Worm (Caenorhabditis elegans) whole organism, young adult: ENCODE measurements around the gene gmap-3.

Source experiments
- B0019.2 ChIP-seq: fragments of 200-800 bp; sonication (Bioruptor generic); conservative IDR thresholded peaks from 2 replicates; pipeline ENCODE4 v1.3.6; 2022; ENCODE audit warnings: missing genetic modification reagents, missing genetic modification characterization, missing compliant biosample characterization
- F10E7.11 ChIP-seq: sonication (generic microtip); optimal IDR thresholded peaks from 2 replicates; lab custom pipeline; 2017; ENCODE audit warnings: mild to moderate bottlenecking, missing genetic modification characterization, moderate library complexity, missing compliant biosample characterization
- ZK185.1 ChIP-seq: sonication (generic microtip); optimal IDR thresholded peaks from 2 replicates; lab custom pipeline; 2016; ENCODE audit warnings: mild to moderate bottlenecking, missing genetic modification characterization, missing compliant biosample characterization; ENCODE audit not compliant: poor library complexity, severe bottlenecking
- gei-17 ChIP-seq: fragments of 200-800 bp; sonication (Bioruptor generic); optimal IDR thresholded peaks from 2 replicates; lab custom pipeline; 2018; ENCODE audit warnings: mild to moderate bottlenecking, missing genetic modification characterization, missing compliant biosample characterization
- lir-1 ChIP-seq: fragments of 200-800 bp; sonication (Bioruptor generic); conservative IDR thresholded peaks from 2 replicates; pipeline ENCODE4 v1.3.6; 2022; ENCODE audit warnings: missing genetic modification reagents, missing genetic modification characterization, missing compliant biosample characterization
- lsl-1 ChIP-seq: fragments of 200-800 bp; sonication (Bioruptor generic); optimal IDR thresholded peaks from 2 replicates; lab custom pipeline; 2018; ENCODE audit warnings: mild to moderate bottlenecking, missing genetic modification characterization, moderate library complexity, missing compliant biosample characterization
- nfya-1 ChIP-seq: sonication (generic microtip); optimal IDR thresholded peaks from 2 replicates; lab custom pipeline; 2017; ENCODE audit warnings: antibody characterized with exemption, missing compliant biosample characterization, missing genetic modification characterization, borderline replicate concordance; ENCODE audit not compliant: insufficient read depth
- repo-1 ChIP-seq: sonication (generic microtip); optimal IDR thresholded peaks from 2 replicates; lab custom pipeline; 2017; ENCODE audit warnings: mild to moderate bottlenecking, missing genetic modification characterization, missing compliant biosample characterization
- rpc-1 ChIP-seq, 2 experiments: fragments of 150-350 bp in 1 of 2; sonication (generic microtip) in 1 of 2; optimal IDR thresholded peaks; 2 replicates each; lab custom pipeline; 2014 to 2018; ENCODE audit warnings: missing biosample characterization in 1 of 2, missing genetic modification characterization in 1 of 2, missing genetic modification reagents in 1 of 2, missing genotype in 1 of 2
- sea-2 ChIP-seq: fragments of 200-800 bp; sonication (Bioruptor generic); IDR thresholded peaks from 2 replicates; pipeline ENCODE4 v1.3.6; 2022; ENCODE audit warnings: missing genetic modification characterization, missing compliant biosample characterization
- snpc-3.4 ChIP-seq: sonication (generic microtip); optimal IDR thresholded peaks from 2 replicates; lab custom pipeline; 2017; ENCODE audit warnings: missing genetic modification characterization, mild to moderate bottlenecking, missing compliant biosample characterization, antibody characterized with exemption, moderate library complexity, missing genotype, missing genetic modification reagents
- ztf-28 ChIP-seq: fragments of 200-800 bp; sonication (Bioruptor generic); IDR thresholded peaks from 2 replicates; pipeline ENCODE4 v1.3.6; 2022; ENCODE audit warnings: missing genetic modification reagents, missing genetic modification characterization, missing compliant biosample characterization

- no peak for TF ChIP-seq nfya-1 (tag; lab: Kevin White, UChicago)
- TF ChIP-seq gei-17 (GFP tag; lab: Kevin White, UChicago), result no peak
- no peak for TF ChIP-seq sea-2 (GFP tag; lab: Robert Waterston, UW)
- no peak for TF ChIP-seq F10E7.11 (tag; lab: Kevin White, UChicago)
- TF ChIP-seq snpc-3.4 (tag; lab: Kevin White, UChicago), result no peak
- TF ChIP-seq repo-1 (tag; lab: Kevin White, UChicago), result no peak
- TF ChIP-seq ZK185.1 (tag; lab: Kevin White, UChicago), result no peak
- no peak for TF ChIP-seq B0019.2
- no peak for TF ChIP-seq rpc-1 (optimal IDR thresholded peaks at IDR 0.05; lab: Kevin White, UChicago)
- TF ChIP-seq rpc-1 (tag; optimal IDR thresholded peaks at IDR 0.05; lab: Kevin White, UChicago), result no peak
- no peak for TF ChIP-seq lir-1 (GFP tag; lab: Robert Waterston, UW)
- TF ChIP-seq lsl-1, result no peak
- no peak for TF ChIP-seq ztf-28 (GFP tag; lab: Robert Waterston, UW)
These were observed 46.4 kb upstream of the gmap-3 start, which contains the start of gene mff-1 for ce11 chrX:12987119-12987518.
